Worm (Caenorhabditis elegans) whole organism, mixed stage, embryonic: ENCODE measurements around the gene cogc-2.

ENCODE experiments used
- pha-4 ChIP-seq: fragments of 150-350 bp; optimal IDR thresholded peaks from 2 replicates; lab custom pipeline; 2018; ENCODE audit warnings: missing biosample characterization, missing genetic modification reagents, missing genetic modification characterization
- ztf-11 ChIP-seq: fragments of 150-350 bp; optimal IDR thresholded peaks from 2 replicates; lab custom pipeline; 2014; ENCODE audit warnings: missing biosample characterization, missing genetic modification characterization

DNA sequence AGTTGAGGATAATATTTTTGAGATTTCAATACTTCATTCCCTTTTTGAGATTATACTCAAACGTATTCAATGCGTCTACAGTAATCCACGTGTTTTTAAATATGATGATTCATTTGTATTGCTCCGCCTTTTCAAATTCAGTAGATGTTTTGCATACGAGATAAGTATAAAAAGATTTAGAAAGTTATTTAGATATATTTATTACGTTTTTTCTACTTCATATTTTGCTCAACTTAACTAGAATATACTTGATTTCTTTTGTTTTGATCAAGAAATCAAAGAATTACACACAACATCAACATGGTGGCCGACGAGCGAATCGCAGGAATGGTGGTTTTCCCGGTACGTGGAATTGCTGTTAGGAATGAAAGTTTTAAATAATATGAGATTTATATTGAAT, 18.3 kb upstream of the cogc-2 start, which contains the start of gene srx-50:
- no peak for TF ChIP-seq pha-4 (tag; lab: Kevin White, UChicago)
- TF ChIP-seq ztf-11 (tag; lab: Kevin White, UChicago), result no peak
